Worm (Caenorhabditis elegans) whole organism, L3 larva: ENCODE results near the gene thoc-1.

ENCODE experiments used
- ceh-28 ChIP-seq: fragments of 150-350 bp; optimal IDR thresholded peaks from 2 replicates; lab custom pipeline; 2014; ENCODE audit warnings: missing biosample characterization, missing genetic modification reagents, missing genetic modification characterization
- ceh-9 ChIP-seq: sonication (generic microtip); optimal IDR thresholded peaks from 2 replicates; lab custom pipeline; 2018; ENCODE audit warnings: missing biosample characterization, missing genetic modification characterization
- egl-27 ChIP-seq: sonication (generic microtip); optimal IDR thresholded peaks from 4 replicates; lab custom pipeline; 2017; ENCODE audit warnings: missing biosample characterization, missing genetic modification reagents, missing genetic modification characterization
- fkh-10 ChIP-seq: sonication (generic microtip); optimal IDR thresholded peaks from 2 replicates; lab custom pipeline; 2017; ENCODE audit warnings: missing biosample characterization, missing genetic modification reagents, missing genetic modification characterization
- lin-39 ChIP-seq: fragments of 150-350 bp; optimal IDR thresholded peaks from 2 replicates; lab custom pipeline; 2018; ENCODE audit warnings: missing biosample characterization, missing genetic modification reagents, missing genetic modification characterization
- nhr-77 ChIP-seq: fragments of 150-350 bp; optimal IDR thresholded peaks from 2 replicates; lab custom pipeline; 2014; ENCODE audit warnings: missing biosample characterization, missing genetic modification characterization

DNA sequence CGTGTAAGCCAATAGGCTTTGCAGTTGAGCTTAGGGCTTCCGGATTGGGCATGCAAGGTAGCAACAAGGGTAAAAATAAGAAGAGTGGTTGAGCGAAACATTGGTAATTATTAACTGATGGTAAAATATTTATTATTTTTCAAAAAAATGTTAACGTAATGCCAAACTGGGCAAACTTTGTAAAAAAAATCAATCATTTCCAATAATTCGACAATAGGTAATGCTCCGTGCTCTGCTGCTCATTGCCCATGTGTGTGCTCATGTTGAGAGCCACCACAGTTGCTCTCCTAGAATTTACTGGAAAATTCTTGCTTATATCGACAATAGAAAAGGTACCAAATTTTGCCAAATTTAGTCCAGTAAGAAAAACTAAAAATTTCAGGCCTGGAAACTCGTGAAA is 21.3 kb upstream of the thoc-1 start, which contains the start of the genes T02H6.10 and T02H6.8:
- TF ChIP-seq fkh-10 (no peak), lin-39 (tag; lab: Kevin White, UChicago) (no peak), nhr-77 (tag; lab: Kevin White, UChicago) (no peak), ceh-9 (tag; lab: Kevin White, UChicago) (no peak), ceh-28 (tag; lab: Kevin White, UChicago) (no peak), egl-27 (no peak)
